Fruit fly (Drosophila melanogaster) whole organism, prepupa: ENCODE data around the gene CG13733.

Experiments
- Blimp-1 ChIP-seq: fragments of 200-800 bp; sonication (Bioruptor generic); optimal IDR thresholded peaks from 3 replicates; lab custom pipeline; 2017; ENCODE audit warnings: missing biosample characterization, missing genetic modification characterization, mild to moderate bottlenecking, moderate library complexity, missing genetic modification reagents
- CG10631 ChIP-seq: fragments of 200-800 bp; sonication (Bioruptor generic); optimal IDR thresholded peaks from 2 replicates; lab custom pipeline; 2016; ENCODE audit warnings: missing biosample characterization, missing genetic modification characterization
- CG11294 ChIP-seq: fragments of 200-800 bp; sonication (Bioruptor generic); IDR thresholded peaks from 2 replicates; pipeline ENCODE4 v1.3.6; 2022; ENCODE audit warnings: missing biosample characterization, missing genetic modification characterization
- CG11762 ChIP-seq: fragments of 200-800 bp; sonication (Bioruptor generic); optimal IDR thresholded peaks from 3 replicates; lab custom pipeline; 2016; ENCODE audit warnings: missing biosample characterization, missing genetic modification characterization; ENCODE audit not compliant: insufficient read depth
- CG15336 ChIP-seq: fragments of 200-800 bp; sonication (Bioruptor generic); IDR thresholded peaks from 2 replicates; pipeline ENCODE4 v1.3.6; 2022; ENCODE audit warnings: missing biosample characterization, missing genetic modification characterization
- CG1621 ChIP-seq: fragments of 200-800 bp; sonication (Bioruptor generic); optimal IDR thresholded peaks from 3 replicates; lab custom pipeline; 2018; ENCODE audit warnings: missing biosample characterization, mild to moderate bottlenecking, missing genetic modification characterization
- CG16779 ChIP-seq: fragments of 200-800 bp; sonication (Bioruptor generic); optimal IDR thresholded peaks from 3 replicates; lab custom pipeline; 2017; ENCODE audit warnings: missing biosample characterization, mild to moderate bottlenecking, missing genetic modification characterization
- CG32006 ChIP-seq: fragments of 200-800 bp; sonication (Bioruptor generic); optimal IDR thresholded peaks from 3 replicates; lab custom pipeline; 2017; ENCODE audit warnings: missing biosample characterization, mild to moderate bottlenecking, missing genetic modification characterization
- CG3919 ChIP-seq: fragments of 200-800 bp; sonication (Bioruptor generic); optimal IDR thresholded peaks from 3 replicates; lab custom pipeline; 2016; ENCODE audit warnings: missing biosample characterization, missing genetic modification characterization
- CG4318 ChIP-seq: fragments of 200-800 bp; sonication (Bioruptor generic); optimal IDR thresholded peaks from 3 replicates; lab custom pipeline; 2017; ENCODE audit warnings: missing biosample characterization, mild to moderate bottlenecking, missing genetic modification characterization
- CG6163 ChIP-seq: fragments of 200-800 bp; sonication (Bioruptor generic); IDR thresholded peaks from 3 replicates; pipeline ENCODE4 v1.3.6; 2022; ENCODE audit warnings: missing biosample characterization, missing genetic modification characterization
- CG6792 ChIP-seq: fragments of 200-800 bp; sonication (Bioruptor generic); optimal IDR thresholded peaks from 3 replicates; lab custom pipeline; 2016; ENCODE audit warnings: missing biosample characterization, missing genetic modification characterization
- CG6808 ChIP-seq: fragments of 200-800 bp; sonication (Bioruptor generic); optimal IDR thresholded peaks from 3 replicates; lab custom pipeline; 2017; ENCODE audit warnings: missing biosample characterization, missing genetic modification characterization, mild to moderate bottlenecking, moderate library complexity, missing genetic modification reagents
- CG6854 ChIP-seq: fragments of 200-800 bp; sonication (Bioruptor generic); optimal IDR thresholded peaks from 2 replicates; lab custom pipeline; 2017; ENCODE audit warnings: missing biosample characterization, mild to moderate bottlenecking, missing genetic modification characterization
- CG7368 ChIP-seq: fragments of 200-800 bp; sonication (Bioruptor generic); optimal IDR thresholded peaks from 3 replicates; lab custom pipeline; 2016; ENCODE audit warnings: missing biosample characterization, missing genetic modification characterization
- CG8119 ChIP-seq: fragments of 200-800 bp; sonication (Bioruptor generic); IDR thresholded peaks from 3 replicates; pipeline ENCODE4 v1.3.6; 2022; ENCODE audit warnings: missing biosample characterization, missing genetic modification characterization
- CG8319 ChIP-seq: fragments of 200-800 bp; sonication (Bioruptor generic); optimal IDR thresholded peaks from 3 replicates; lab custom pipeline; 2016; ENCODE audit warnings: missing biosample characterization, missing genetic modification characterization
- CG8632 ChIP-seq: fragments of 200-800 bp; sonication (Bioruptor generic); optimal IDR thresholded peaks from 3 replicates; lab custom pipeline; 2016; ENCODE audit warnings: missing biosample characterization, missing genetic modification characterization
- CG9139 ChIP-seq: fragments of 200-800 bp; sonication (Bioruptor generic); optimal IDR thresholded peaks from 3 replicates; lab custom pipeline; 2017; ENCODE audit warnings: missing biosample characterization, mild to moderate bottlenecking, missing genetic modification characterization
- Eip78C ChIP-seq: fragments of 200-800 bp; sonication (Bioruptor generic); peaks from one replicate; lab custom pipeline; 2016; ENCODE audit warnings: missing biosample characterization, missing genetic modification characterization
- Eip93F ChIP-seq: fragments of 200-800 bp; sonication (Bioruptor generic); optimal IDR thresholded peaks from 2 replicates; lab custom pipeline; 2016; ENCODE audit warnings: missing biosample characterization, mild to moderate bottlenecking, missing genetic modification characterization
- Ets21C ChIP-seq: fragments of 200-800 bp; sonication (Bioruptor generic); optimal IDR thresholded peaks from 3 replicates; lab custom pipeline; 2016; ENCODE audit warnings: missing biosample characterization, missing genetic modification characterization
- Ets96B ChIP-seq: fragments of 200-800 bp; optimal IDR thresholded peaks from 2 replicates; lab custom pipeline; 2019; ENCODE audit warnings: missing biosample characterization, mild to moderate bottlenecking, missing genetic modification characterization, moderate library complexity
- Gug ChIP-seq: fragments of 200-800 bp; sonication (Bioruptor generic); IDR thresholded peaks from 2 replicates; pipeline ENCODE4 v1.3.6; 2022; ENCODE audit warnings: missing biosample characterization, missing genetic modification characterization
- Hr38 ChIP-seq: sonication (Bioruptor generic); optimal IDR thresholded peaks from 2 replicates; lab custom pipeline; 2016; ENCODE audit warnings: missing biosample characterization, missing genetic modification characterization
- Hr39 ChIP-seq: fragments of 200-800 bp; sonication (Bioruptor generic); optimal IDR thresholded peaks from 2 replicates; lab custom pipeline; 2016; ENCODE audit warnings: missing biosample characterization, missing genetic modification characterization
- Hr4 ChIP-seq: fragments of 200-800 bp; sonication (Bioruptor generic); optimal IDR thresholded peaks from 3 replicates; lab custom pipeline; 2016; ENCODE audit warnings: missing biosample characterization, missing genetic modification characterization
- Lpt ChIP-seq: fragments of 200-800 bp; sonication (Bioruptor generic); optimal IDR thresholded peaks from 3 replicates; lab custom pipeline; 2016; ENCODE audit warnings: missing biosample characterization, missing genetic modification characterization
- OdsH ChIP-seq: fragments of 200-800 bp; sonication (Bioruptor generic); optimal IDR thresholded peaks from 3 replicates; lab custom pipeline; 2016; ENCODE audit warnings: missing biosample characterization, missing genetic modification characterization
- Smox ChIP-seq: fragments of 200-800 bp; sonication (Bioruptor generic); optimal IDR thresholded peaks from 3 replicates; lab custom pipeline; 2016; ENCODE audit warnings: missing biosample characterization, missing genetic modification characterization
- Sox102F ChIP-seq: fragments of 200-800 bp; sonication (Bioruptor generic); optimal IDR thresholded peaks from 2 replicates; lab custom pipeline; 2016; ENCODE audit warnings: missing biosample characterization, mild to moderate bottlenecking, missing genetic modification characterization
- Sox15 ChIP-seq: fragments of 200-800 bp; sonication (Bioruptor generic); optimal IDR thresholded peaks from 3 replicates; lab custom pipeline; 2016; ENCODE audit warnings: missing biosample characterization, missing genetic modification characterization
- achi ChIP-seq: fragments of 200-800 bp; sonication (Bioruptor generic); optimal IDR thresholded peaks from 3 replicates; lab custom pipeline; 2016; ENCODE audit warnings: missing biosample characterization, missing genetic modification characterization
- acj6 ChIP-seq: fragments of 200-800 bp; sonication (Bioruptor generic); optimal IDR thresholded peaks from 3 replicates; lab custom pipeline; 2016; ENCODE audit warnings: missing biosample characterization, missing genetic modification characterization
- cyc ChIP-seq: fragments of 200-800 bp; sonication (Bioruptor generic); optimal IDR thresholded peaks from 3 replicates; lab custom pipeline; 2016; ENCODE audit warnings: missing biosample characterization, missing genetic modification characterization
- dsx ChIP-seq: fragments of 200-800 bp; optimal IDR thresholded peaks from 3 replicates; lab custom pipeline; 2019; ENCODE audit warnings: missing biosample characterization, mild to moderate bottlenecking, missing genetic modification characterization, moderate library complexity; ENCODE audit not compliant: poor library complexity, severe bottlenecking
- fkh ChIP-seq: fragments of 200-800 bp; sonication (Bioruptor generic); optimal IDR thresholded peaks from 3 replicates; lab custom pipeline; 2017; ENCODE audit warnings: missing biosample characterization, mild to moderate bottlenecking, missing genetic modification characterization, moderate library complexity
- lz ChIP-seq: fragments of 200-800 bp; sonication (Bioruptor generic); optimal IDR thresholded peaks from 3 replicates; lab custom pipeline; 2016; ENCODE audit warnings: missing biosample characterization, missing genetic modification characterization
- net ChIP-seq: fragments of 200-800 bp; sonication (Bioruptor generic); optimal IDR thresholded peaks from 3 replicates; lab custom pipeline; 2016; ENCODE audit warnings: missing biosample characterization, missing genetic modification characterization
- pdm3 ChIP-seq: fragments of 200-800 bp; sonication (Bioruptor generic); optimal IDR thresholded peaks from 3 replicates; lab custom pipeline; 2016; ENCODE audit warnings: missing biosample characterization, missing genetic modification characterization
- spab ChIP-seq: fragments of 200-800 bp; sonication (Bioruptor generic); optimal IDR thresholded peaks from 2 replicates; lab custom pipeline; 2017; ENCODE audit warnings: missing biosample characterization, mild to moderate bottlenecking, missing genetic modification characterization, missing genetic modification reagents
- svp ChIP-seq: fragments of 200-800 bp; sonication (Bioruptor generic); peaks from one replicate; lab custom pipeline; 2016; ENCODE audit warnings: missing biosample characterization, missing genetic modification characterization
- topi ChIP-seq: fragments of 200-800 bp; sonication (Bioruptor generic); optimal IDR thresholded peaks from 3 replicates; lab custom pipeline; 2016; ENCODE audit warnings: missing biosample characterization, missing genetic modification characterization
- vri ChIP-seq: fragments of 200-800 bp; sonication (Bioruptor generic); optimal IDR thresholded peaks from 3 replicates; lab custom pipeline; 2016; ENCODE audit warnings: missing biosample characterization, mild to moderate bottlenecking, missing genetic modification characterization

The CG13733 gene

dm6 chr3L:17513893-17514616, 35.3 kb upstream of the CG13733 start, which contains the start of the genes U4-U6-60K and CG7564 (continued):
- TF ChIP-seq Ets21C (GFP tag; lab: Kevin White, UChicago) (peak; percentile 10), CG16779 (tag; lab: Kevin White, UChicago) (no peak), Ets96B (tag; lab: Kevin White, UChicago) (peak; percentile 16), topi (GFP tag; lab: Kevin White, UChicago) (peak; percentile 75), vri (GFP tag; lab: Kevin White, UChicago) (no peak), svp (GFP tag; lab: Kevin White, UChicago) (peak; percentile 56), CG1621 (tag; lab: Kevin White, UChicago) (no peak), CG8319 (peak; percentile 42), Hr38 (no peak), dsx (GFP tag; lab: Kevin White, UChicago) (no peak), lz (GFP tag; lab: Kevin White, UChicago) (peak; percentile 60), CG7368 (GFP tag; lab: Kevin White, UChicago) (no peak), Hr39 (GFP tag; lab: Kevin White, UChicago) (peak; percentile 69), CG32006 (GFP tag; lab: Kevin White, UChicago) (peak; percentile 61), CG6792 (GFP tag; lab: Kevin White, UChicago) (peak; percentile 39), Lpt (GFP tag; lab: Kevin White, UChicago) (peak; percentile 30), OdsH (GFP tag; lab: Kevin White, UChicago) (peak; percentile 60)
- TF ChIP-seq, all 60 proteins: peak for 35

DNA sequence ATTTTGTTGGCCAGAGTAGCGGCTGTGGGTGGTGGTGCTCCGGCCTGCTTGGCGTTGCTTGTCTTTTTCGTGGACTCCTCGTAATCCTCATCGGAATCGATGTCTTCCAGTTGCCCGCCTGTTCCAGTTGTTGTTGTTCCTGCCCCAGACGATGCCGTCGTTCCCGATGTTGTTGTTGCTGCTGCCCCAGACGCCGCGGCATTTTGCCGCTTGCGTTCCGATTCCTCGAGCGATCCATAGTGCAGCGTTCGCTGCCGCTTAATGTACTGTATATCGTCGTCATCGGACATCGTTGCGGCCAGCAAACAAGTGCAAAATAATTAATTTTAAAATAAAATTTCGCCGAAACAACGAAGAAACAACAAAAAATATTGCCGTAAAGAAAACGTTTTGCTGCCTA, 34.8 kb upstream of the CG13733 start:
- TF ChIP-seq spab (GFP tag; lab: Kevin White, UChicago) (no peak), CG6854 (GFP tag; lab: Kevin White, UChicago) (peak; percentile 23)
- TF ChIP-seq, all 60 proteins: peak for 1

- TF ChIP-seq Sox102F (no peak), CG6163 (0 out of 3 replicates have a peak, but pooled peaks have one; percentile 13), Eip93F (GFP tag; lab: Kevin White, UChicago) (no peak), Hr4 (GFP tag; lab: Kevin White, UChicago) (peak; percentile 27), OdsH (GFP tag; lab: Kevin White, UChicago) (no peak), fkh (GFP tag; lab: Kevin White, UChicago) (no peak), CG6854 (GFP tag; lab: Kevin White, UChicago) (no peak), spab (GFP tag; lab: Kevin White, UChicago) (no peak), CG9139 (GFP tag; lab: Kevin White, UChicago) (no peak), Blimp-1 (GFP tag; lab: Kevin White, UChicago) (no peak), pdm3 (GFP tag; lab: Kevin White, UChicago) (peak; percentile 13), CG32006 (GFP tag; lab: Kevin White, UChicago) (peak; percentile 58), CG15336 (GFP tag; lab: Robert Waterston, UW) (no peak), Hr38 (no peak), net (GFP tag; lab: Kevin White, UChicago) (no peak), CG1621 (tag; lab: Kevin White, UChicago) (no peak), CG3919 (GFP tag; lab: Kevin White, UChicago) (no peak), acj6 (peak; percentile 3), Eip78C (GFP tag; lab: Kevin White, UChicago) (peak; percentile 68), CG11762 (GFP tag; lab: Kevin White, UChicago) (peak; percentile 3), Hr39 (GFP tag; lab: Kevin White, UChicago) (peak; percentile 24), Smox (GFP tag; lab: Kevin White, UChicago) (peak; percentile 22), CG6808 (GFP tag; lab: Kevin White, UChicago) (no peak), vri (GFP tag; lab: Kevin White, UChicago) (peak; percentile 31), CG8119 (GFP tag; lab: Robert Waterston, UW) (0 out of 3 replicates have a peak, but pooled peaks have one; percentile 23), svp (GFP tag; lab: Kevin White, UChicago) (peak; percentile 50), Sox15 (no peak), CG8632 (no peak), CG10631 (GFP tag; lab: Kevin White, UChicago) (no peak), CG4318 (GFP tag; lab: Kevin White, UChicago) (no peak), achi (GFP tag; lab: Kevin White, UChicago) (no peak), lz (GFP tag; lab: Kevin White, UChicago) (peak; percentile 16), Gug (0 out of 2 replicates have a peak, but pooled peaks have one; percentile 15), Lpt (GFP tag; lab: Kevin White, UChicago) (no peak), CG11294 (GFP tag; lab: Robert Waterston, UW) (no peak), topi (GFP tag; lab: Kevin White, UChicago) (peak; percentile 4), Ets96B (tag; lab: Kevin White, UChicago) (peak; percentile 11), CG6792 (GFP tag; lab: Kevin White, UChicago) (no peak), cyc (no peak)
Measured at dm6 chr3L:17506830-17507229, 28.1 kb upstream of the CG13733 start.
